Fruit fly (Drosophila melanogaster): ENCODE measurements around the gene CG5850.

- TF ChIP-seq Snoo (tag; optimal IDR thresholded peaks at IDR 0.05) (no peak), CG15710 (tag; optimal IDR thresholded peaks at IDR 0.05) (no peak), EcR (GFP tag; optimal IDR thresholded peaks at IDR 0.05) (no peak), Pif1A (GFP tag; optimal IDR thresholded peaks at IDR 0.05) (no peak), fd96Ca (GFP tag; IDR thresholded peaks at IDR 0.05) (no peak), Pif1B (GFP tag; optimal IDR thresholded peaks at IDR 0.05) (no peak), CG32121 (GFP tag; IDR thresholded peaks at IDR 0.05) (no peak), rn (GFP tag; IDR thresholded peaks at IDR 0.05) (no peak)
These were observed 9.1 kb downstream of the CG5850 start for dm6 chr2L:9954696-9955095.

All from whole organism, pupa.